Worm (Caenorhabditis elegans) whole organism, young adult: ENCODE results near the gene lido-8.

ENCODE experiments used
- B0261.1 ChIP-seq: sonication (generic microtip); optimal IDR thresholded peaks from 2 replicates; lab custom pipeline; 2016; ENCODE audit warnings: mild to moderate bottlenecking, missing genetic modification characterization, moderate library complexity, missing compliant biosample characterization
- D2030.7 ChIP-seq: fragments of 200-800 bp; sonication (Bioruptor generic); IDR thresholded peaks from 2 replicates; pipeline ENCODE4 v1.3.6; 2022; ENCODE audit warnings: missing genetic modification reagents, missing genetic modification characterization, missing compliant biosample characterization
- F22D6.2 ChIP-seq: sonication (generic microtip); optimal IDR thresholded peaks from 2 replicates; lab custom pipeline; 2016; ENCODE audit warnings: mild to moderate bottlenecking, missing genetic modification characterization, missing compliant biosample characterization
- F57C9.4 ChIP-seq: sonication (generic microtip); optimal IDR thresholded peaks from 2 replicates; lab custom pipeline; 2017; ENCODE audit warnings: mild to moderate bottlenecking, missing genetic modification characterization, missing compliant biosample characterization
- K11D2.4 ChIP-seq: fragments of 200-800 bp; sonication (Bioruptor generic); IDR thresholded peaks from 2 replicates; pipeline ENCODE4 v1.3.6; 2022; ENCODE audit warnings: missing genetic modification reagents, missing genetic modification characterization, missing compliant biosample characterization
- K12H6.12 ChIP-seq: fragments of 200-800 bp; sonication (Bioruptor generic); optimal IDR thresholded peaks from 2 replicates; lab custom pipeline; 2018; ENCODE audit warnings: mild to moderate bottlenecking, missing genetic modification characterization, missing compliant biosample characterization
- T26A5.8 ChIP-seq: sonication (generic microtip); optimal IDR thresholded peaks from 2 replicates; lab custom pipeline; 2016; ENCODE audit warnings: missing genetic modification characterization, missing compliant biosample characterization
- Y56A3A.18 ChIP-seq: fragments of 200-800 bp; sonication (Bioruptor generic); IDR thresholded peaks from 2 replicates; pipeline ENCODE4 v1.3.6; 2022; ENCODE audit warnings: missing genetic modification reagents, missing genetic modification characterization, missing compliant biosample characterization
- Y79H2A.3 ChIP-seq: fragments of 200-800 bp; sonication (Bioruptor generic); conservative IDR thresholded peaks from 2 replicates; pipeline ENCODE4 v1.3.6; 2022; ENCODE audit warnings: missing genetic modification reagents, missing genetic modification characterization, missing compliant biosample characterization
- ama-1 ChIP-seq, 3 experiments: fragments of 150-350 bp in 1 of 3; sonication (generic microtip) in 2 of 3; optimal IDR thresholded peaks; 2 replicates each; lab custom pipeline; 2014 to 2018; ENCODE audit warnings: missing biosample characterization in 2 of 3, missing genetic modification characterization in 2 of 3, missing genetic modification reagents in 2 of 3
- atf-7 ChIP-seq: sonication (generic microtip); optimal IDR thresholded peaks from 2 replicates; lab custom pipeline; 2017; ENCODE audit warnings: mild to moderate bottlenecking, missing genetic modification characterization, missing compliant biosample characterization
- bed-2 ChIP-seq: fragments of 200-800 bp; sonication (Bioruptor generic); IDR thresholded peaks from 2 replicates; pipeline ENCODE4 v1.3.6; 2022; ENCODE audit warnings: missing genetic modification reagents, missing genetic modification characterization, missing compliant biosample characterization
- cebp-2 ChIP-seq: fragments of 200-800 bp; sonication (Bioruptor generic); IDR thresholded peaks from 2 replicates; pipeline ENCODE4 v1.3.6; 2022; ENCODE audit warnings: missing genetic modification characterization, missing compliant biosample characterization
- ceh-58 ChIP-seq: fragments of 200-800 bp; sonication (Bioruptor generic); IDR thresholded peaks from 2 replicates; pipeline ENCODE4 v1.3.6; 2022; ENCODE audit warnings: missing genetic modification characterization, missing compliant biosample characterization
- chd-7 ChIP-seq: sonication (generic microtip); optimal IDR thresholded peaks from 2 replicates; lab custom pipeline; 2016; ENCODE audit warnings: mild to moderate bottlenecking, missing genetic modification characterization, moderate library complexity, missing compliant biosample characterization
- die-1 ChIP-seq: sonication (generic microtip); optimal IDR thresholded peaks from 2 replicates; lab custom pipeline; 2016; ENCODE audit warnings: missing genotype, mild to moderate bottlenecking, missing genetic modification characterization, missing compliant biosample characterization
- lag-1 ChIP-seq: fragments of 200-800 bp; sonication (Bioruptor generic); IDR thresholded peaks from 2 replicates; pipeline ENCODE4 v1.3.6; 2022; ENCODE audit warnings: missing genetic modification reagents, missing genetic modification characterization, missing compliant biosample characterization
- let-526 ChIP-seq: fragments of 200-800 bp; sonication (Bioruptor generic); IDR thresholded peaks from 2 replicates; pipeline ENCODE4 v1.3.6; 2022; ENCODE audit warnings: missing genetic modification reagents, missing genetic modification characterization, missing compliant biosample characterization
- madf-6 ChIP-seq: fragments of 200-800 bp; sonication (Bioruptor generic); IDR thresholded peaks from 2 replicates; pipeline ENCODE4 v1.3.6; 2022; ENCODE audit warnings: missing genetic modification reagents, missing genetic modification characterization, missing compliant biosample characterization
- nfyb-1 ChIP-seq: fragments of 200-800 bp; sonication (Bioruptor generic); IDR thresholded peaks from 2 replicates; pipeline ENCODE4 v1.3.6; 2022; ENCODE audit warnings: missing genetic modification reagents, missing genetic modification characterization, missing compliant biosample characterization
- nhr-120 ChIP-seq: fragments of 200-800 bp; sonication (Bioruptor generic); IDR thresholded peaks from 2 replicates; pipeline ENCODE4 v1.3.6; 2022; ENCODE audit warnings: missing genetic modification characterization, missing compliant biosample characterization
- nhr-179 ChIP-seq: sonication (generic microtip); optimal IDR thresholded peaks from 2 replicates; lab custom pipeline; 2016; ENCODE audit warnings: mild to moderate bottlenecking, missing genetic modification characterization, missing compliant biosample characterization
- nhr-90 ChIP-seq: sonication (generic microtip); optimal IDR thresholded peaks from 2 replicates; lab custom pipeline; 2016; ENCODE audit warnings: missing genotype, mild to moderate bottlenecking, missing genetic modification characterization, missing compliant biosample characterization
- pbrm-1 ChIP-seq: fragments of 200-800 bp; sonication (Bioruptor generic); IDR thresholded peaks from 2 replicates; pipeline ENCODE4 v1.3.6; 2022; ENCODE audit warnings: missing genetic modification reagents, missing genetic modification characterization, missing compliant biosample characterization
- sea-2 ChIP-seq: fragments of 200-800 bp; sonication (Bioruptor generic); IDR thresholded peaks from 2 replicates; pipeline ENCODE4 v1.3.6; 2022; ENCODE audit warnings: missing genetic modification characterization, missing compliant biosample characterization
- snpc-4 ChIP-seq, 5 experiments: fragments of 150-350 bp in 1 of 5; sonication (generic microtip) in 4 of 5; optimal IDR thresholded peaks; 2 replicates each; lab custom pipeline; 2014 to 2018; ENCODE audit warnings: missing genetic modification characterization in 5 of 5, missing biosample characterization in 3 of 5, antibody characterized with exemption in 2 of 5, mild to moderate bottlenecking in 2 of 5, missing compliant biosample characterization in 2 of 5, missing genotype in 2 of 5, moderate library complexity in 2 of 5, missing genetic modification reagents in 1 of 5
- somi-1 ChIP-seq: fragments of 200-800 bp; sonication (Bioruptor generic); optimal IDR thresholded peaks from 2 replicates; lab custom pipeline; 2018; ENCODE audit warnings: mild to moderate bottlenecking, missing genetic modification characterization, missing compliant biosample characterization
- tbx-9 ChIP-seq: sonication (generic microtip); optimal IDR thresholded peaks from 2 replicates; lab custom pipeline; 2016; ENCODE audit warnings: borderline replicate concordance, missing genetic modification characterization, inconsistent platforms, missing compliant biosample characterization
- unc-130 ChIP-seq: sonication (generic microtip); optimal IDR thresholded peaks from 2 replicates; lab custom pipeline; 2016; ENCODE audit warnings: missing genetic modification reagents, missing genetic modification characterization, missing compliant biosample characterization
- ztf-26 ChIP-seq: sonication (generic microtip); optimal IDR thresholded peaks from 2 replicates; lab custom pipeline; 2017; ENCODE audit warnings: missing genetic modification characterization, missing compliant biosample characterization
- ztf-28 ChIP-seq: fragments of 200-800 bp; sonication (Bioruptor generic); IDR thresholded peaks from 2 replicates; pipeline ENCODE4 v1.3.6; 2022; ENCODE audit warnings: missing genetic modification reagents, missing genetic modification characterization, missing compliant biosample characterization
- ztf-3 ChIP-seq: fragments of 200-800 bp; sonication (Bioruptor generic); optimal IDR thresholded peaks from 2 replicates; lab custom pipeline; 2018; ENCODE audit warnings: mild to moderate bottlenecking, missing genetic modification characterization, missing compliant biosample characterization
- ztf-6 ChIP-seq: fragments of 200-800 bp; sonication (Bioruptor generic); IDR thresholded peaks from 2 replicates; pipeline ENCODE4 v1.3.6; 2022; ENCODE audit warnings: missing genetic modification reagents, missing genetic modification characterization, missing compliant biosample characterization

The lido-8 gene

DNA sequence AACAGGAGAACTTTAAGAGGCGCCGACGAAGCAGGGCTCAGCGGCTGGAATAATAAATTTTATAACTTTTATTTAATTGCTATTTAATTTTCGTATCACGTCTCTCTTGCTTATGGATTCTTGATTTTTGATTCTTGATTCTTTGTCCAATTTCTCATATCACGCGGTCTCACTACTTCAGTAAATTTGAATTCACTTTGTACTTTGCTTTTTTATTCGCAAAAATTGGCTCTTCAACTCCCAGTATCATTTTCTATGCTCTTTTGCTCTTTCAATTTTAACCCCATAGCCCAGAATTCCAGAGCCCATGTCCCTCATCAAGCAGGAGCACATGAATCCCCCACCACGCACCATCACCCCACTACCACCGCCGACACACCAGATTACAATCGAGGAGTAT is 5.4 kb downstream of the lido-8 start, which contains the start of gene lido-10:
Gene lido-10, plus strand, starts transcription at position 301 of the 400 bp plus-strand sequence.
- TF ChIP-seq ztf-6 (GFP tag; lab: Robert Waterston, UW): no peak
- TF ChIP-seq madf-6 (GFP tag; lab: Robert Waterston, UW): no peak
- no peak for TF ChIP-seq B0261.1 (tag; lab: Kevin White, UChicago)
- no peak for TF ChIP-seq die-1 (tag; lab: Kevin White, UChicago)
- TF ChIP-seq unc-130 (GFP tag; lab: Kevin White, UChicago): no peak
- TF ChIP-seq somi-1 (GFP tag; lab: Kevin White, UChicago): no peak
- TF ChIP-seq nhr-90: no peak
- no peak for TF ChIP-seq ztf-26
- TF ChIP-seq D2030.7: no peak
- TF ChIP-seq snpc-4 (GFP tag; optimal IDR thresholded peaks at IDR 0.05; lab: Kevin White, UChicago): no peak
- TF ChIP-seq snpc-4 (tag; optimal IDR thresholded peaks at IDR 0.05; lab: Kevin White, UChicago): no peak

DNA sequence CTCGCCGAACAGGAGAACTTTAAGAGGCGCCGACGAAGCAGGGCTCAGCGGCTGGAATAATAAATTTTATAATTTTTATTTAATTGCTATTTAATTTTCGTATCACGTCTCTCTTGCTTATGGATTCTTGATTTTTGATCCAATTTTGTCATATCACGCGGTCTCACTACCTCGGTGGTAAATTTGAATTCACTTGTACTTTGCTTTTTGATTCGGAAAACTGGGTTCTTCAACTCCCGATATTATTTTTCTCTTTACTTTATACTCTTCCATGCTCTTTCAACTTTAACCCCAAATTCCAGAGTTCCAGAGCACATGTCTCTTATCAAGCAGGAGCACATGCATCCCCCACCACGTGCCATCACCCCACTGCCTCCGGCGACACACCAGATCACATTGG is 6.8 kb downstream of the lido-8 start, which contains the start of gene lido-11:
Gene lido-11, plus strand, starts transcription at position 301 of the 400 bp plus-strand sequence.
- TF ChIP-seq F22D6.2 (tag; lab: Kevin White, UChicago): no peak
- TF ChIP-seq ama-1 (optimal IDR thresholded peaks at IDR 0.05; lab: Kevin White, UChicago): no peak
- TF ChIP-seq ama-1 (GFP tag; optimal IDR thresholded peaks at IDR 0.05; lab: Kevin White, UChicago): no peak
- no peak for TF ChIP-seq Y79H2A.3 (GFP tag; lab: Robert Waterston, UW)
- TF ChIP-seq unc-130 (GFP tag; lab: Kevin White, UChicago): no peak
- no peak for TF ChIP-seq pbrm-1 (GFP tag; lab: Robert Waterston, UW)

- no peak for TF ChIP-seq ztf-3
- no peak for TF ChIP-seq F57C9.4
- TF ChIP-seq lag-1: no peak
- TF ChIP-seq K12H6.12: no peak
- TF ChIP-seq Y56A3A.18: no peak
- TF ChIP-seq bed-2 (GFP tag; lab: Robert Waterston, UW): no peak
- TF ChIP-seq let-526 (GFP tag; lab: Robert Waterston, UW): no peak
- TF ChIP-seq K11D2.4 (GFP tag; lab: Robert Waterston, UW): no peak
- TF ChIP-seq tbx-9 (tag; lab: Kevin White, UChicago): no peak
- TF ChIP-seq cebp-2 (GFP tag; lab: Robert Waterston, UW): no peak
- no peak for TF ChIP-seq T26A5.8 (tag; lab: Kevin White, UChicago)
- no peak for TF ChIP-seq nhr-120 (GFP tag; lab: Robert Waterston, UW)
- TF ChIP-seq nhr-179 (tag; lab: Kevin White, UChicago): no peak
- TF ChIP-seq ceh-58 (GFP tag; lab: Robert Waterston, UW): no peak
- no peak for TF ChIP-seq die-1 (tag; lab: Kevin White, UChicago)
- TF ChIP-seq atf-7 (tag; lab: Kevin White, UChicago): no peak
- TF ChIP-seq sea-2: no peak
- TF ChIP-seq F22D6.2 (tag; lab: Kevin White, UChicago): no peak
- no peak for TF ChIP-seq nfyb-1 (GFP tag; lab: Robert Waterston, UW)
- TF ChIP-seq chd-7 (tag; lab: Kevin White, UChicago): no peak
Observed at ce11 chrII:3005499-3005898, 8.7 kb downstream of the lido-8 start, which contains the start of gene lido-12. TSS of gene lido-12 (plus strand) at chrII:3005799.

DNA sequence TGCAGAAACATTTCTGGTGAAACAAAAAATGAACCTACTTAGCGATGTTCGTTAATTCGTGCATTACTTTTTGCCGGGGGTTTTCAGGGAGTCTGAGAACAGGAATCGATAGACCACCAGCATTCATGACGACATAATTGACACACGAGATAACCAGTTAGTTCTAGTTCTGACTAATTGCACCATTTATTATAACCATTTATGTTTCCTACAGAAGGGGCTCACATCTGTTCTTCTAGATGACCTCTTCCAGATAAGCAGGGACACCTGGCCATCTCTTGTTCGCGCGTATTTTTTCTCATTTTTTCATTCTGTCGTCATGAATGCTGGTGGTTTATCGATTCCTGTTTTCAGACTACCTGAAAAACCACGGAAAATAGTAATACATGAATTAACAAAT is 11.6 kb downstream of the lido-8 start, which contains the start of gene sdz-5:
Gene sdz-5, plus strand, starts transcription at position 301 of the 400 bp plus-strand sequence.
- no peak for TF ChIP-seq ztf-28 (GFP tag; lab: Robert Waterston, UW)
